Worm (Caenorhabditis elegans): Measurements from ENCODE around the gene C56G2.9.

C56G2.9 gene

DNA sequence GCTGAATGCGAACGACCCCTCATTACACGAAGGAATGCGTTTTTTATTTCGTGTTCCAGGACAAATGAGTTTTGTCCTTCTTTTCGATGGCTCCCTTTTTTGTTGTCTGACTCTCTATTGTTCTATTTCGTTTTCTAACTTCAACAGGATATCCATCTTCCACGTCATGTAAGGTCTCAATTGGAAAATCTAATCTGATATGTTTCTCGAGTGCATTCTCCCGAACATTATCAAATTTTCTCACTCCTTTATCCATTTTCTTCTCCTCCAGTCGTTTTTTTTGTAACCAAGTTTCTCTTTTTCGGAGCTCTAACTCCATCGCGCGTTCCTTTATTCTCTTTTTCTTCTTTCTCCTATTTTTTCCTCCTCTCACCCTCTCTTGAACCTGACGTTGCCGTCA is 7.3 kb upstream of the C56G2.9 start:
- TF ChIP-seq fkh-10 (GFP tag; optimal IDR thresholded peaks at IDR 0.05) (peak; percentile 92), egl-5 (tag; optimal IDR thresholded peaks at IDR 0.05) (no peak)

DNA sequence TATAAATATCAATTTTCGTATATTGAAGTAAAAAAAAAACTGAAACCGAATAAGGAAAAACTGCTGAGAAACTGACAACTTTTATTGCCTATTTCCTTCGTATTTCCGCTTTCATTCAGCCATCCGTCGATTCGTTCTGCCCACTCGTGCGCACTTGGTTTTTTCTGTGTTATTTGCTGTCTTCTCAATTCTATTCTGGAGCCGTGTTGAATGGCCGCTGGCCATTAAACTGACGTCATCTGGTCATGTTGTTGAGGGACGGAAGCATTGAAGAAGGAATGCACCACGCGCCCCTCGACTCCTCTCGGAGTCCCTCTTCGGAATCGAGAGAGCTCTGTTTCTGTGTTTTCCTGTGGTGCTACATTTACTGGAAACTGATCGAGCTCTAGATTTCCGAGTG is 5.4 kb upstream of the C56G2.9 start:
- TF ChIP-seq hmg-11 (tag; optimal IDR thresholded peaks at IDR 0.05) (peak; percentile 18), tbx-2 (tag; optimal IDR thresholded peaks at IDR 0.05) (peak; percentile 49), mdl-1 (tag; optimal IDR thresholded peaks at IDR 0.05) (no peak), skn-1 (tag; optimal IDR thresholded peaks at IDR 0.05) (no peak), lin-39 (tag; optimal IDR thresholded peaks at IDR 0.05) (peak; percentile 67), ama-1 (optimal IDR thresholded peaks at IDR 0.05) (peak; percentile 2), ztf-4 (tag; optimal IDR thresholded peaks at IDR 0.05) (no peak), daf-12 (tag; optimal IDR thresholded peaks at IDR 0.05) (no peak), nhr-11 (tag; optimal IDR thresholded peaks at IDR 0.05) (no peak), eor-1 (tag; optimal IDR thresholded peaks at IDR 0.05) (no peak), pha-4 (tag; optimal IDR thresholded peaks at IDR 0.05) (no peak), nhr-76 (tag; optimal IDR thresholded peaks at IDR 0.05) (no peak), ztf-11 (tag; optimal IDR thresholded peaks at IDR 0.05) (no peak), fkh-2 (tag; optimal IDR thresholded peaks at IDR 0.05) (no peak), nhr-25 (tag; optimal IDR thresholded peaks at IDR 0.05) (no peak), pqm-1 (tag; optimal IDR thresholded peaks at IDR 0.05) (no peak), elt-1 (tag; optimal IDR thresholded peaks at IDR 0.05) (no peak), egl-27 (tag; optimal IDR thresholded peaks at IDR 0.05) (no peak), R02D3.7 (tag; optimal IDR thresholded peaks at IDR 0.05) (no peak), nfya-1 (tag; optimal IDR thresholded peaks at IDR 0.05; ENCODE audit: insufficient read depth) (peak; percentile 75), unc-62 (GFP tag; optimal IDR thresholded peaks at IDR 0.05) (no peak), unc-39 (tag; optimal IDR thresholded peaks at IDR 0.05) (no peak), egl-5 (tag; optimal IDR thresholded peaks at IDR 0.05) (peak; percentile 32), elt-2 (tag; optimal IDR thresholded peaks at IDR 0.05) (no peak), ceh-82 (tag; optimal IDR thresholded peaks at IDR 0.05) (no peak), nhr-67 (tag; optimal IDR thresholded peaks at IDR 0.05) (no peak), ceh-16 (tag; optimal IDR thresholded peaks at IDR 0.05) (no peak), elt-3 (tag; optimal IDR thresholded peaks at IDR 0.05) (no peak), zag-1 (tag; optimal IDR thresholded peaks at IDR 0.05) (no peak), nhr-77 (tag; optimal IDR thresholded peaks at IDR 0.05) (no peak), ceh-9 (tag; optimal IDR thresholded peaks at IDR 0.05) (no peak)

DNA sequence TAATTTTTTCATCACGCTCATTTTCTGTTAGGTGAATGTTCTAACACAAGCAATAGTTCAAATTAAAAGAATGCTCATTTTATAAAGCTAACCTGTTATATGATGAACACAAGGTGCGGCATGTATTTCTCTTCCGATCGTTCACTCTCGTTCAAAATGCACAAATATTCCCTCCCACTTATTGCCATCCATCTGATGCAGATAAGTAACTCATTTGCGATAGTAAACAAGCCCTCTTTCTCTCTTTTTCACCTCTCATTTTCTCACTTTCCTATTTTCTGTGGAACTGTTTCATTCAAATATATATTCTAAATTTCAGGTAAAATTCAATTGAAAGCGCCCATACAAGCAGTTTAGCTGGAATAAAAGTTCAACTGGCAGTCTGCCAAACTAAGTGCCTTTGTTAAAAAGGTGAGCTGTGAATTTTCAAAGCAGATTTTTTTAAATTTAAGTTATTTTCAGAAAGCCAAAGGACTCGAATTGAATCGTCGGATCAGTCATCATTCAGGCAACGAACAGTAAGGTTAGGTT is 2.9 kb upstream of the C56G2.9 start, which contains the start of the genes trmt-10C.2 and C56G2.22:
TSS of gene trmt-10C.2 (plus strand) at position 314 of the 531 bp plus-strand sequence.
TSS of gene C56G2.22 (plus strand) at position 481 of the 531 bp plus-strand sequence.
- TF ChIP-seq zag-1 (tag; optimal IDR thresholded peaks at IDR 0.05) = no peak
- peak; percentile 32 for TF ChIP-seq elt-2 (tag; optimal IDR thresholded peaks at IDR 0.05)
- TF ChIP-seq pha-4 (tag; optimal IDR thresholded peaks at IDR 0.05) = peak; percentile 74
- no peak for TF ChIP-seq egl-27 (tag; optimal IDR thresholded peaks at IDR 0.05)
- no peak for TF ChIP-seq nhr-237 (tag; optimal IDR thresholded peaks at IDR 0.05)
- TF ChIP-seq eor-1 (tag; optimal IDR thresholded peaks at IDR 0.05) = no peak
- TF ChIP-seq egl-5 (tag; optimal IDR thresholded peaks at IDR 0.05) = no peak
- no peak for TF ChIP-seq mdl-1 (tag; optimal IDR thresholded peaks at IDR 0.05)

DNA sequence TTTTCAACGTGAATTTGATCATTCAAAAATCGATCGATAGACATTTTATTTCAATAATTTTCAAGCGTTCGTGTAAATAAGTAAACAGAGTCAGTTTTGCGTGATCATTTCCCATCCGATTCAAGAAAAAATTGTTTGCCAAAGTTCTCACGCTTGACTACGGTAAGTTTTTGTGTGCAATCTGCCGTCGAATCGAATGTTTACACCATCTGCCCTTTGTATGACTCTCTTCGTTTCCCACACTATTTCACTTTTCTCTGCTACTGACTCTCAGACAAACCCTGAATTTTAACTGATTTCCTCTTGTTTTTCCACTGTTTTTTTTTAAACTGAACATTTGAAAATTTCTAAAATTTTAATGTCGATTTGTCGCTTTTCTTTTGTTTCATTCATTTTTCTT is 1.6 kb upstream of the C56G2.9 start:
- no peak for TF ChIP-seq fkh-2 (tag; optimal IDR thresholded peaks at IDR 0.05)
- TF ChIP-seq jun-1 (tag; optimal IDR thresholded peaks at IDR 0.05) = peak; percentile 72
- TF ChIP-seq skn-1 (tag; optimal IDR thresholded peaks at IDR 0.05) = peak; percentile 32
- TF ChIP-seq lin-39 (tag; optimal IDR thresholded peaks at IDR 0.05) = peak; percentile 52
- TF ChIP-seq ZK546.5 (tag; optimal IDR thresholded peaks at IDR 0.05) = no peak
- no peak for TF ChIP-seq ztf-4 (tag; optimal IDR thresholded peaks at IDR 0.05)
- TF ChIP-seq pqm-1 (tag; optimal IDR thresholded peaks at IDR 0.05) = peak; percentile 36
- TF ChIP-seq fos-1 (tag; optimal IDR thresholded peaks at IDR 0.05) = no peak
- no peak for TF ChIP-seq nhr-67 (tag; optimal IDR thresholded peaks at IDR 0.05)
- peak; percentile 81 for TF ChIP-seq snpc-4 (tag; optimal IDR thresholded peaks at IDR 0.05)
- TF ChIP-seq nhr-23 (tag; optimal IDR thresholded peaks at IDR 0.05) = peak; percentile 79
- TF ChIP-seq nhr-11 (tag; optimal IDR thresholded peaks at IDR 0.05) = no peak
- TF ChIP-seq elt-1 (tag; optimal IDR thresholded peaks at IDR 0.05) = no peak
- no peak for TF ChIP-seq fkh-10 (GFP tag; optimal IDR thresholded peaks at IDR 0.05)
- TF ChIP-seq eor-1 (tag; optimal IDR thresholded peaks at IDR 0.05) = no peak
- TF ChIP-seq egl-27 (tag; optimal IDR thresholded peaks at IDR 0.05) = no peak
- TF ChIP-seq nhr-25 (tag; optimal IDR thresholded peaks at IDR 0.05) = peak; percentile 87
- TF ChIP-seq nhr-28 (tag; optimal IDR thresholded peaks at IDR 0.05) = no peak
- no peak for TF ChIP-seq ceh-9 (tag; optimal IDR thresholded peaks at IDR 0.05)
- TF ChIP-seq ama-1 (optimal IDR thresholded peaks at IDR 0.05) = peak; percentile 73
- peak; percentile 81 for TF ChIP-seq lin-15B (tag; optimal IDR thresholded peaks at IDR 0.05)
- TF ChIP-seq ztf-11 (tag; optimal IDR thresholded peaks at IDR 0.05) = no peak
- no peak for TF ChIP-seq mdl-1 (tag; optimal IDR thresholded peaks at IDR 0.05)
- TF ChIP-seq zag-1 (tag; optimal IDR thresholded peaks at IDR 0.05) = no peak
- TF ChIP-seq R02D3.7 (tag; optimal IDR thresholded peaks at IDR 0.05) = peak; percentile 53
- no peak for TF ChIP-seq egl-5 (tag; optimal IDR thresholded peaks at IDR 0.05)
- peak; percentile 47 for TF ChIP-seq ceh-28 (tag; optimal IDR thresholded peaks at IDR 0.05)
- peak; percentile 35 for TF ChIP-seq tbx-2 (tag; optimal IDR thresholded peaks at IDR 0.05)
- no peak for TF ChIP-seq nhr-76 (tag; optimal IDR thresholded peaks at IDR 0.05)
- peak; percentile 92 for TF ChIP-seq hmg-11 (tag; optimal IDR thresholded peaks at IDR 0.05)
- TF ChIP-seq elt-2 (tag; optimal IDR thresholded peaks at IDR 0.05) = peak; percentile 54
- TF ChIP-seq ceh-16 (tag; optimal IDR thresholded peaks at IDR 0.05) = no peak
- peak; percentile 36 for TF ChIP-seq nhr-43 (tag; optimal IDR thresholded peaks at IDR 0.05; ENCODE audit: poor library complexity, severe bottlenecking)
- TF ChIP-seq pha-4 (tag; optimal IDR thresholded peaks at IDR 0.05) = peak; percentile 95
- peak; percentile 92 for TF ChIP-seq nfya-1 (tag; optimal IDR thresholded peaks at IDR 0.05; ENCODE audit: insufficient read depth)
- no peak for TF ChIP-seq daf-12 (tag; optimal IDR thresholded peaks at IDR 0.05)
- peak; percentile 54 for TF ChIP-seq ceh-82 (tag; optimal IDR thresholded peaks at IDR 0.05)
